Worm (Caenorhabditis elegans) whole organism, young adult: ENCODE measurements around the gene Y47D7A.15.

Experiments
- B0035.1 ChIP-seq: sonication (generic microtip); optimal IDR thresholded peaks from 2 replicates; lab custom pipeline; 2016; ENCODE audit warnings: missing genetic modification characterization, mild to moderate bottlenecking, missing compliant biosample characterization, missing genotype, missing genetic modification reagents
- F10E7.11 ChIP-seq: sonication (generic microtip); optimal IDR thresholded peaks from 2 replicates; lab custom pipeline; 2017; ENCODE audit warnings: mild to moderate bottlenecking, missing genetic modification characterization, moderate library complexity, missing compliant biosample characterization
- F22D6.2 ChIP-seq: sonication (generic microtip); optimal IDR thresholded peaks from 2 replicates; lab custom pipeline; 2016; ENCODE audit warnings: mild to moderate bottlenecking, missing genetic modification characterization, missing compliant biosample characterization
- F23B12.7 ChIP-seq: sonication (generic microtip); optimal IDR thresholded peaks from 2 replicates; lab custom pipeline; 2017; ENCODE audit warnings: missing genetic modification characterization, mild to moderate bottlenecking, missing compliant biosample characterization, antibody characterized with exemption, moderate library complexity; ENCODE audit not compliant: insufficient read depth
- F39B2.1 ChIP-seq: fragments of 200-800 bp; sonication (Bioruptor generic); IDR thresholded peaks from 2 replicates; pipeline ENCODE4 v1.3.6; 2022; ENCODE audit warnings: missing genetic modification reagents, missing genetic modification characterization, missing compliant biosample characterization
- F49E8.2 ChIP-seq: sonication (generic microtip); optimal IDR thresholded peaks from 3 replicates; lab custom pipeline; 2017; ENCODE audit warnings: missing genetic modification characterization, mild to moderate bottlenecking, missing compliant biosample characterization, antibody characterized with exemption, moderate library complexity; ENCODE audit not compliant: insufficient read depth
- F52B5.7 ChIP-seq: sonication (generic microtip); optimal IDR thresholded peaks from 2 replicates; lab custom pipeline; 2016; ENCODE audit warnings: mild to moderate bottlenecking, missing genetic modification characterization, missing compliant biosample characterization
- Y67H2A.10 ChIP-seq: fragments of 200-800 bp; sonication (Bioruptor generic); conservative IDR thresholded peaks from 2 replicates; pipeline ENCODE4 v1.3.6; 2022; ENCODE audit warnings: missing genetic modification reagents, missing genetic modification characterization, missing compliant biosample characterization
- Y79H2A.3 ChIP-seq: fragments of 200-800 bp; sonication (Bioruptor generic); conservative IDR thresholded peaks from 2 replicates; pipeline ENCODE4 v1.3.6; 2022; ENCODE audit warnings: missing genetic modification reagents, missing genetic modification characterization, missing compliant biosample characterization
- attf-5 ChIP-seq: fragments of 200-800 bp; sonication (Bioruptor generic); optimal IDR thresholded peaks from 2 replicates; lab custom pipeline; 2018; ENCODE audit warnings: mild to moderate bottlenecking, missing genetic modification characterization, missing compliant biosample characterization
- attf-6 ChIP-seq: fragments of 200-800 bp; sonication (Bioruptor generic); IDR thresholded peaks from 2 replicates; pipeline ENCODE4 v1.3.6; 2022; ENCODE audit warnings: missing genetic modification reagents, missing genetic modification characterization, missing compliant biosample characterization
- ccch-3 ChIP-seq: fragments of 200-800 bp; sonication (Bioruptor generic); optimal IDR thresholded peaks from 2 replicates; lab custom pipeline; 2018; ENCODE audit warnings: mild to moderate bottlenecking, missing genetic modification characterization, missing compliant biosample characterization
- cebp-1 ChIP-seq, 2 experiments: fragments of 200-800 bp in 1 of 2; sonication (Bioruptor generic) in 1 of 2; sonication (generic microtip) in 1 of 2; IDR thresholded peaks in 1 of 2; optimal IDR thresholded peaks in 1 of 2; 2 replicates each; pipeline versions ENCODE4 v1.3.6 to Lab custom; 2017 to 2022; ENCODE audit warnings: missing compliant biosample characterization in 2 of 2, missing genetic modification characterization in 2 of 2, mild to moderate bottlenecking in 1 of 2, missing genetic modification reagents in 1 of 2, moderate library complexity in 1 of 2
- cebp-2 ChIP-seq: fragments of 200-800 bp; sonication (Bioruptor generic); IDR thresholded peaks from 2 replicates; pipeline ENCODE4 v1.3.6; 2022; ENCODE audit warnings: missing genetic modification characterization, missing compliant biosample characterization
- ceh-40 ChIP-seq: fragments of 200-800 bp; sonication (Bioruptor generic); IDR thresholded peaks from 2 replicates; pipeline ENCODE4 v1.3.6; 2022; ENCODE audit warnings: missing genetic modification characterization, missing compliant biosample characterization
- ceh-91 ChIP-seq: fragments of 200-800 bp; sonication (Bioruptor generic); IDR thresholded peaks from 2 replicates; pipeline ENCODE4 v1.3.6; 2022; ENCODE audit warnings: missing genetic modification reagents, missing genetic modification characterization, missing compliant biosample characterization
- dox-1 ChIP-seq: fragments of 200-800 bp; sonication (Bioruptor generic); IDR thresholded peaks from 2 replicates; pipeline ENCODE4 v1.3.6; 2022; ENCODE audit warnings: missing genetic modification reagents, missing genetic modification characterization, missing compliant biosample characterization
- dpl-1 ChIP-seq: fragments of 150-350 bp; optimal IDR thresholded peaks from 2 replicates; lab custom pipeline; 2014; ENCODE audit warnings: missing biosample characterization, missing genetic modification reagents, missing genetic modification characterization
- efl-1 ChIP-seq: fragments of 150-350 bp; optimal IDR thresholded peaks from 2 replicates; lab custom pipeline; 2014; ENCODE audit warnings: missing biosample characterization, missing genetic modification reagents, missing genetic modification characterization
- hlh-26 ChIP-seq: fragments of 200-800 bp; sonication (Bioruptor generic); conservative IDR thresholded peaks from 2 replicates; pipeline ENCODE4 v1.3.6; 2022; ENCODE audit warnings: missing genetic modification reagents, missing genetic modification characterization, missing compliant biosample characterization
- hsf-1 ChIP-seq: fragments of 200-800 bp; sonication (Bioruptor generic); IDR thresholded peaks from 2 replicates; pipeline ENCODE4 v1.3.6; 2022; ENCODE audit warnings: missing genetic modification reagents, missing genetic modification characterization, missing compliant biosample characterization
- lag-1 ChIP-seq: fragments of 200-800 bp; sonication (Bioruptor generic); IDR thresholded peaks from 2 replicates; pipeline ENCODE4 v1.3.6; 2022; ENCODE audit warnings: missing genetic modification reagents, missing genetic modification characterization, missing compliant biosample characterization
- let-607 ChIP-seq, 2 experiments: fragments of 200-800 bp in 1 of 2; sonication (Bioruptor generic) in 1 of 2; sonication (generic microtip) in 1 of 2; optimal IDR thresholded peaks; 2 replicates each; lab custom pipeline; 2016 to 2018; ENCODE audit warnings: mild to moderate bottlenecking in 2 of 2, missing compliant biosample characterization in 2 of 2, missing genetic modification characterization in 2 of 2, moderate library complexity in 2 of 2, missing genotype in 1 of 2
- lin-35 ChIP-seq, 3 experiments: fragments of 150-350 bp in 2 of 3; sonication (generic microtip) in 1 of 3; optimal IDR thresholded peaks; 2 replicates each; lab custom pipeline; 2014 to 2018; ENCODE audit warnings: missing biosample characterization in 3 of 3, missing genetic modification characterization in 3 of 3, missing genetic modification reagents in 3 of 3
- lin-40 ChIP-seq: sonication (generic microtip); optimal IDR thresholded peaks from 2 replicates; lab custom pipeline; 2016; ENCODE audit warnings: missing genetic modification characterization, mild to moderate bottlenecking, missing compliant biosample characterization, missing genotype, missing genetic modification reagents
- lin-54 ChIP-seq: fragments of 200-800 bp; sonication (Bioruptor generic); optimal IDR thresholded peaks from 2 replicates; lab custom pipeline; 2018; ENCODE audit warnings: mild to moderate bottlenecking, missing genetic modification characterization, missing compliant biosample characterization
- lsl-1 ChIP-seq: fragments of 200-800 bp; sonication (Bioruptor generic); optimal IDR thresholded peaks from 2 replicates; lab custom pipeline; 2018; ENCODE audit warnings: mild to moderate bottlenecking, missing genetic modification characterization, moderate library complexity, missing compliant biosample characterization
- lsy-27 ChIP-seq: sonication (generic microtip); optimal IDR thresholded peaks from 2 replicates; lab custom pipeline; 2017; ENCODE audit warnings: missing genetic modification characterization, mild to moderate bottlenecking, missing compliant biosample characterization, antibody characterized with exemption, missing genotype, borderline replicate concordance; ENCODE audit not compliant: insufficient read depth
- madf-6 ChIP-seq: fragments of 200-800 bp; sonication (Bioruptor generic); IDR thresholded peaks from 2 replicates; pipeline ENCODE4 v1.3.6; 2022; ENCODE audit warnings: missing genetic modification reagents, missing genetic modification characterization, missing compliant biosample characterization
- mcd-1 ChIP-seq: fragments of 200-800 bp; sonication (Bioruptor generic); IDR thresholded peaks from 2 replicates; pipeline ENCODE4 v1.3.6; 2022; ENCODE audit warnings: missing genetic modification reagents, missing genetic modification characterization, missing compliant biosample characterization
- nfyb-1 ChIP-seq: fragments of 200-800 bp; sonication (Bioruptor generic); IDR thresholded peaks from 2 replicates; pipeline ENCODE4 v1.3.6; 2022; ENCODE audit warnings: missing genetic modification reagents, missing genetic modification characterization, missing compliant biosample characterization
- nhr-80 ChIP-seq: sonication (generic microtip); optimal IDR thresholded peaks from 2 replicates; lab custom pipeline; 2016; ENCODE audit warnings: missing genetic modification characterization, missing compliant biosample characterization
- pbrm-1 ChIP-seq: fragments of 200-800 bp; sonication (Bioruptor generic); IDR thresholded peaks from 2 replicates; pipeline ENCODE4 v1.3.6; 2022; ENCODE audit warnings: missing genetic modification reagents, missing genetic modification characterization, missing compliant biosample characterization
- rpc-1 ChIP-seq, 2 experiments: fragments of 150-350 bp in 1 of 2; sonication (generic microtip) in 1 of 2; optimal IDR thresholded peaks; 2 replicates each; lab custom pipeline; 2014 to 2018; ENCODE audit warnings: missing biosample characterization in 1 of 2, missing genetic modification characterization in 1 of 2, missing genetic modification reagents in 1 of 2, missing genotype in 1 of 2
- sea-2 ChIP-seq: fragments of 200-800 bp; sonication (Bioruptor generic); IDR thresholded peaks from 2 replicates; pipeline ENCODE4 v1.3.6; 2022; ENCODE audit warnings: missing genetic modification characterization, missing compliant biosample characterization
- snpc-1.1 ChIP-seq: sonication (generic microtip); optimal IDR thresholded peaks from 2 replicates; lab custom pipeline; 2017; ENCODE audit warnings: missing genetic modification characterization, mild to moderate bottlenecking, missing compliant biosample characterization, antibody characterized with exemption, moderate library complexity, missing genotype, missing genetic modification reagents; ENCODE audit not compliant: insufficient read depth
- zfh-2 ChIP-seq: fragments of 200-800 bp; sonication (Bioruptor generic); conservative IDR thresholded peaks from 2 replicates; pipeline ENCODE4 v1.3.6; 2022; ENCODE audit warnings: missing genetic modification reagents, missing genetic modification characterization, missing compliant biosample characterization
- zim-3 ChIP-seq: sonication (generic microtip); optimal IDR thresholded peaks from 2 replicates; lab custom pipeline; 2017; ENCODE audit warnings: mild to moderate bottlenecking, missing genetic modification characterization, moderate library complexity, missing compliant biosample characterization
- ztf-28 ChIP-seq: fragments of 200-800 bp; sonication (Bioruptor generic); IDR thresholded peaks from 2 replicates; pipeline ENCODE4 v1.3.6; 2022; ENCODE audit warnings: missing genetic modification reagents, missing genetic modification characterization, missing compliant biosample characterization

Gene Y47D7A.15

DNA sequence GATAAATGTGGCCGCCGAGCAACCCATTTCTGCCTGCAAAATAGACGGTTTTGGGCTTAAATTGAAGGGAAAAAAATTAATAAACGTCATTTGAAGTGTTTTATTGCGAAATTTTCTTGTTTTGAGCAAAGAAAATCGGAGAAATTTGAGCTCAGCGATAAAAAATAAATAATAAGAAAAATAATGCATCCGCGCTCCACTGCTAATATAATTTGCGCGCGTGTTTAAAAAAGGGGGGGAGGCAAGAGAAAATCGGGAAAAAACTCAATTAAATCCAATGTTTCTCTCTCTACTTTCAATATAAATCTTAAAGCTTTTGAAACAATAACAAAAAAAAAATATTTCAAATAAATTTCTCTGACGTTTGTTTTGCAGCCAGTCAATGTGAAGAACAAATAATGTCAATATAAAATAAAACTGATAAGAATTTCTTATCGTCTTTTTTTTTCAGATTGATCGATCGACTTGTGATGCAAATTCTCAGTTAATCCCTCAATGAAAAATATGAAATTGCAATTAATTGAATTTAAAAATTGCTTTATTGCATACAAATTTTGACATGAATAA is 17.6 kb upstream of the Y47D7A.15 start, which contains the start of gene rft-2:
Gene rft-2 (minus strand): TSS at position 41 of the 567 bp plus-strand sequence.
- TF ChIP-seq snpc-1.1 (peak; percentile 20), sea-2 (GFP tag; lab: Robert Waterston, UW) (no peak), lag-1 (GFP tag; lab: Robert Waterston, UW) (no peak), lin-35 (GFP tag; optimal IDR thresholded peaks at IDR 0.05; lab: Kevin White, UChicago) (peak; percentile 56 to 92 (median 72)), B0035.1 (tag; lab: Kevin White, UChicago) (no peak), ceh-91 (GFP tag; lab: Robert Waterston, UW) (no peak), hsf-1 (GFP tag; lab: Robert Waterston, UW) (no peak), efl-1 (GFP tag; lab: Kevin White, UChicago) (peak; percentile 79), cebp-1 (GFP tag; IDR thresholded peaks at IDR 0.05; lab: Robert Waterston, UW) (no peak), cebp-1 (tag; optimal IDR thresholded peaks at IDR 0.05; lab: Kevin White, UChicago) (peak; percentile 71), pbrm-1 (GFP tag; lab: Robert Waterston, UW) (no peak; the same call in 1 of the 2 replicates), ztf-28 (GFP tag; lab: Robert Waterston, UW) (no peak), Y67H2A.10 (GFP tag; lab: Robert Waterston, UW) (no peak), ccch-3 (GFP tag; lab: Kevin White, UChicago) (no peak), F39B2.1 (GFP tag; lab: Robert Waterston, UW) (no peak), Y79H2A.3 (GFP tag; lab: Robert Waterston, UW) (no peak), hlh-26 (GFP tag; lab: Robert Waterston, UW) (no peak), lsy-27 (tag; lab: Kevin White, UChicago) (no peak), madf-6 (no peak), cebp-2 (GFP tag; lab: Robert Waterston, UW) (no peak), nfyb-1 (GFP tag; lab: Robert Waterston, UW) (peak; percentile 41; the same call in 1 of the 2 replicates), lsl-1 (GFP tag; lab: Kevin White, UChicago) (peak; percentile 40), mcd-1 (peak; percentile 94), attf-5 (peak; percentile 25), zim-3 (tag; lab: Kevin White, UChicago) (no peak), nhr-80 (tag; lab: Kevin White, UChicago) (peak; percentile 19), zfh-2 (GFP tag; lab: Robert Waterston, UW) (no peak), lin-40 (peak; percentile 42), F23B12.7 (peak; percentile 15), ceh-40 (GFP tag; lab: Robert Waterston, UW) (no peak), F22D6.2 (tag; lab: Kevin White, UChicago) (no peak), F10E7.11 (no peak), dpl-1 (GFP tag; lab: Kevin White, UChicago) (peak; percentile 87), F52B5.7 (tag; lab: Kevin White, UChicago) (no peak), F49E8.2 (no peak), dox-1 (GFP tag; lab: Robert Waterston, UW) (0 out of 2 replicates have a peak, but pooled peaks have one; percentile 26), let-607 (tag; optimal IDR thresholded peaks at IDR 0.05; lab: Kevin White, UChicago) (no peak), lin-54 (GFP tag; lab: Kevin White, UChicago) (peak; percentile 91), rpc-1 (optimal IDR thresholded peaks at IDR 0.05; lab: Kevin White, UChicago) (no peak), rpc-1 (tag; optimal IDR thresholded peaks at IDR 0.05; lab: Kevin White, UChicago) (no peak), attf-6 (no peak)
